Worm (Caenorhabditis elegans): Measurements from ENCODE around the gene sams-5.

The sams-5 gene

ce11 chrIV:6279392-6279791 is at the start of gene sams-5:
sams-5 (minus strand) TSS chrIV:6279522.
- TF ChIP-seq Y67H2A.10 (GFP tag; conservative IDR thresholded peaks at IDR 0.05) (no peak), lin-54 (GFP tag; optimal IDR thresholded peaks at IDR 0.05) (no peak), snpc-4 (GFP tag; optimal IDR thresholded peaks at IDR 0.05) (no peak), snpc-4 (tag; optimal IDR thresholded peaks at IDR 0.05) (no peak), hsf-1 (GFP tag; IDR thresholded peaks at IDR 0.05) (no peak), K11D2.4 (GFP tag; IDR thresholded peaks at IDR 0.05) (no peak), nfya-2 (GFP tag; IDR thresholded peaks at IDR 0.05) (no peak), B0035.1 (tag; optimal IDR thresholded peaks at IDR 0.05) (no peak), ztf-6 (GFP tag; IDR thresholded peaks at IDR 0.05) (no peak), madf-3 (GFP tag; IDR thresholded peaks at IDR 0.05) (no peak), him-1 (tag; optimal IDR thresholded peaks at IDR 0.05) (no peak), hmg-20 (GFP tag; IDR thresholded peaks at IDR 0.05) (no peak), atf-7 (tag; optimal IDR thresholded peaks at IDR 0.05) (no peak), nhr-90 (tag; optimal IDR thresholded peaks at IDR 0.05) (no peak), lir-1 (GFP tag; conservative IDR thresholded peaks at IDR 0.05) (no peak), F23B12.7 (tag; optimal IDR thresholded peaks at IDR 0.05; ENCODE audit: insufficient read depth) (no peak), fkh-3 (tag; optimal IDR thresholded peaks at IDR 0.05) (no peak), athp-1 (tag; optimal IDR thresholded peaks at IDR 0.05) (no peak), K12H6.12 (tag; optimal IDR thresholded peaks at IDR 0.05) (no peak), hmg-1.2 (GFP tag; IDR thresholded peaks at IDR 0.05) (no peak), pha-4 (tag; optimal IDR thresholded peaks at IDR 0.05) (no peak)

DNA sequence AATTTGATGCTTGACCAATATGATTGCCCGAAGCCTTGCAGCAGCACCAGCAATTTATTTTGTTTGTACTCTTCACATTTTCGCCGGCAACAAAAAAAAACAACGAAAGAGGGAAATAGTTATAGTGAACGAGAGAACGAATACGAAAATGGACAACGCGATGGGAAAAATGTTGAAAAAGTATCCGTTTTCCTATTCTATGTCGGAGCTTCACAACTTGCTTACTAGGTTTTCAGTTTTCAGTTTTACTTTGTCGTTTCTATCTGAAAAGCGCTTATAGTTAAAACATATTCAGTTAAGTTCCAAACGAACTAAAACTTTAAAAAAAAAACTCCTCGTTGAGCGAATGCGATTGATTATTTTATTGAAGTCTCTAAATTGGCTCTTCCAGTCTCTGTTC is 48.9 kb upstream of the sams-5 start:
- TF ChIP-seq zim-3 (tag; optimal IDR thresholded peaks at IDR 0.05): no peak
- TF ChIP-seq tbp1 (GFP tag; optimal IDR thresholded peaks at IDR 0.05): no peak
- no peak for TF ChIP-seq snpc-1.1 (tag; optimal IDR thresholded peaks at IDR 0.05; ENCODE audit: insufficient read depth)

- no peak for TF ChIP-seq snpc-3.4 (tag; optimal IDR thresholded peaks at IDR 0.05)
- TF ChIP-seq cebp-2 (GFP tag; IDR thresholded peaks at IDR 0.05): no peak
- TF ChIP-seq bed-2 (GFP tag; IDR thresholded peaks at IDR 0.05): no peak
- no peak for TF ChIP-seq C17E4.6 (GFP tag; IDR thresholded peaks at IDR 0.05)
- TF ChIP-seq ets-4 (GFP tag; optimal IDR thresholded peaks at IDR 0.05): no peak
- TF ChIP-seq B0019.2 (GFP tag; conservative IDR thresholded peaks at IDR 0.05): no peak
- no peak for TF ChIP-seq B0261.1 (tag; optimal IDR thresholded peaks at IDR 0.05)
- TF ChIP-seq athp-1 (tag; optimal IDR thresholded peaks at IDR 0.05): no peak
- no peak for TF ChIP-seq nfya-1 (tag; optimal IDR thresholded peaks at IDR 0.05; ENCODE audit: borderline replicate concordance, insufficient read depth)
- no peak for TF ChIP-seq B0035.1 (tag; optimal IDR thresholded peaks at IDR 0.05)
- TF ChIP-seq lin-40 (tag; optimal IDR thresholded peaks at IDR 0.05): no peak
- TF ChIP-seq mcd-1 (GFP tag; IDR thresholded peaks at IDR 0.05): 0 out of 2 replicates have a peak, but pooled peaks have one; percentile 42
- TF ChIP-seq lsy-27 (tag; optimal IDR thresholded peaks at IDR 0.05; ENCODE audit: borderline replicate concordance, insufficient read depth): no peak
- peak; percentile 27; the same call in 1 of the 2 replicates for TF ChIP-seq hmg-1.2 (GFP tag; IDR thresholded peaks at IDR 0.05)
- TF ChIP-seq nhr-80 (tag; optimal IDR thresholded peaks at IDR 0.05): peak; percentile 63
- no peak for TF ChIP-seq egrh-3 (GFP tag; IDR thresholded peaks at IDR 0.05)
- no peak for TF ChIP-seq ztf-25 (GFP tag; IDR thresholded peaks at IDR 0.05)
- no peak for TF ChIP-seq Y53G8AR.9 (GFP tag; conservative IDR thresholded peaks at IDR 0.05)
- TF ChIP-seq let-526 (GFP tag; IDR thresholded peaks at IDR 0.05): no peak
- no peak for TF ChIP-seq dpff-1 (tag; optimal IDR thresholded peaks at IDR 0.05)
- no peak for TF ChIP-seq hlh-26 (GFP tag; conservative IDR thresholded peaks at IDR 0.05)
- TF ChIP-seq aptf-2 (GFP tag; conservative IDR thresholded peaks at IDR 0.05): no peak
- no peak for TF ChIP-seq C06A6.2 (GFP tag; conservative IDR thresholded peaks at IDR 0.05)
- no peak for TF ChIP-seq akir-1 (GFP tag; optimal IDR thresholded peaks at IDR 0.05)
These were observed 48.2 kb upstream of the sams-5 start for ce11 chrIV:6327363-6328015.

All from whole organism, young adult.